Worm (Caenorhabditis elegans) whole organism, young adult: Measurements from ENCODE around the gene dct-15.
A peak's percentile ranks its signal among the peaks of the same experiment; 100 is the strongest.

Source experiments
- B0035.1 ChIP-seq: sonication (generic microtip); optimal IDR thresholded peaks from 2 replicates; lab custom pipeline; 2016; ENCODE audit warnings: missing genetic modification characterization, mild to moderate bottlenecking, missing compliant biosample characterization, missing genotype, missing genetic modification reagents
- F10E7.11 ChIP-seq: sonication (generic microtip); optimal IDR thresholded peaks from 2 replicates; lab custom pipeline; 2017; ENCODE audit warnings: mild to moderate bottlenecking, missing genetic modification characterization, moderate library complexity, missing compliant biosample characterization
- F22D6.2 ChIP-seq: sonication (generic microtip); optimal IDR thresholded peaks from 2 replicates; lab custom pipeline; 2016; ENCODE audit warnings: mild to moderate bottlenecking, missing genetic modification characterization, missing compliant biosample characterization
- F37B4.10 ChIP-seq: fragments of 200-800 bp; sonication (Bioruptor generic); IDR thresholded peaks from 2 replicates; pipeline ENCODE4 v1.3.6; 2022; ENCODE audit warnings: missing genetic modification characterization, missing compliant biosample characterization
- F55B11.4 ChIP-seq: sonication (generic microtip); optimal IDR thresholded peaks from 2 replicates; lab custom pipeline; 2016; ENCODE audit warnings: missing compliant biosample characterization, missing genetic modification characterization, borderline replicate concordance; ENCODE audit not compliant: insufficient read depth
- F57A8.1 ChIP-seq: fragments of 200-800 bp; sonication (Bioruptor generic); optimal IDR thresholded peaks from 2 replicates; lab custom pipeline; 2018; ENCODE audit warnings: mild to moderate bottlenecking, missing genetic modification characterization, moderate library complexity, missing compliant biosample characterization
- T07F8.4 ChIP-seq: sonication (generic microtip); optimal IDR thresholded peaks from 2 replicates; lab custom pipeline; 2016; ENCODE audit warnings: mild to moderate bottlenecking, missing genetic modification characterization, moderate library complexity, missing compliant biosample characterization
- Y53G8AR.9 ChIP-seq: fragments of 200-800 bp; sonication (Bioruptor generic); conservative IDR thresholded peaks from 2 replicates; pipeline ENCODE4 v1.3.6; 2022; ENCODE audit warnings: missing genetic modification reagents, missing genetic modification characterization, missing compliant biosample characterization
- Y67H2A.10 ChIP-seq: fragments of 200-800 bp; sonication (Bioruptor generic); conservative IDR thresholded peaks from 2 replicates; pipeline ENCODE4 v1.3.6; 2022; ENCODE audit warnings: missing genetic modification reagents, missing genetic modification characterization, missing compliant biosample characterization
- akir-1 ChIP-seq: fragments of 200-800 bp; sonication (Bioruptor generic); optimal IDR thresholded peaks from 2 replicates; lab custom pipeline; 2018; ENCODE audit warnings: mild to moderate bottlenecking, missing genetic modification characterization, moderate library complexity, missing compliant biosample characterization
- ama-1 ChIP-seq, 3 experiments: fragments of 150-350 bp in 1 of 3; sonication (generic microtip) in 2 of 3; optimal IDR thresholded peaks; 2 replicates each; lab custom pipeline; 2014 to 2018; ENCODE audit warnings: missing biosample characterization in 2 of 3, missing genetic modification characterization in 2 of 3, missing genetic modification reagents in 2 of 3
- athp-1 ChIP-seq: sonication (generic microtip); optimal IDR thresholded peaks from 2 replicates; lab custom pipeline; 2017; ENCODE audit warnings: mild to moderate bottlenecking, missing genetic modification characterization, missing compliant biosample characterization
- cebp-2 ChIP-seq: fragments of 200-800 bp; sonication (Bioruptor generic); IDR thresholded peaks from 2 replicates; pipeline ENCODE4 v1.3.6; 2022; ENCODE audit warnings: missing genetic modification characterization, missing compliant biosample characterization
- ceh-27 ChIP-seq: fragments of 200-800 bp; sonication (Bioruptor generic); optimal IDR thresholded peaks from 2 replicates; lab custom pipeline; 2018; ENCODE audit warnings: mild to moderate bottlenecking, missing genetic modification characterization, moderate library complexity, missing compliant biosample characterization
- ceh-58 ChIP-seq: fragments of 200-800 bp; sonication (Bioruptor generic); IDR thresholded peaks from 2 replicates; pipeline ENCODE4 v1.3.6; 2022; ENCODE audit warnings: missing genetic modification characterization, missing compliant biosample characterization
- egl-44 ChIP-seq: fragments of 200-800 bp; sonication (Bioruptor generic); IDR thresholded peaks from 2 replicates; pipeline ENCODE4 v1.3.6; 2022; ENCODE audit warnings: missing genetic modification reagents, missing genetic modification characterization, missing compliant biosample characterization
- ekl-4 ChIP-seq: fragments of 200-800 bp; sonication (Bioruptor generic); IDR thresholded peaks from 2 replicates; pipeline ENCODE4 v1.3.6; 2022; ENCODE audit warnings: missing genetic modification reagents, missing genetic modification characterization, missing compliant biosample characterization
- fkh-3 ChIP-seq: sonication (generic microtip); optimal IDR thresholded peaks from 2 replicates; lab custom pipeline; 2016; ENCODE audit warnings: mild to moderate bottlenecking, missing genetic modification characterization, missing compliant biosample characterization
- hsf-1 ChIP-seq: fragments of 200-800 bp; sonication (Bioruptor generic); IDR thresholded peaks from 2 replicates; pipeline ENCODE4 v1.3.6; 2022; ENCODE audit warnings: missing genetic modification reagents, missing genetic modification characterization, missing compliant biosample characterization
- lin-26 ChIP-seq: fragments of 200-800 bp; sonication (Bioruptor generic); IDR thresholded peaks from 2 replicates; pipeline ENCODE4 v1.3.6; 2022; ENCODE audit warnings: missing genetic modification reagents, missing genetic modification characterization, missing compliant biosample characterization
- lin-54 ChIP-seq: fragments of 200-800 bp; sonication (Bioruptor generic); optimal IDR thresholded peaks from 2 replicates; lab custom pipeline; 2018; ENCODE audit warnings: mild to moderate bottlenecking, missing genetic modification characterization, missing compliant biosample characterization
- lsl-1 ChIP-seq: fragments of 200-800 bp; sonication (Bioruptor generic); optimal IDR thresholded peaks from 2 replicates; lab custom pipeline; 2018; ENCODE audit warnings: mild to moderate bottlenecking, missing genetic modification characterization, moderate library complexity, missing compliant biosample characterization
- lsy-27 ChIP-seq: sonication (generic microtip); optimal IDR thresholded peaks from 2 replicates; lab custom pipeline; 2017; ENCODE audit warnings: missing genetic modification characterization, mild to moderate bottlenecking, missing compliant biosample characterization, antibody characterized with exemption, missing genotype, borderline replicate concordance; ENCODE audit not compliant: insufficient read depth
- madf-3 ChIP-seq: fragments of 200-800 bp; sonication (Bioruptor generic); IDR thresholded peaks from 2 replicates; pipeline ENCODE4 v1.3.6; 2022; ENCODE audit warnings: missing genetic modification reagents, missing genetic modification characterization, missing compliant biosample characterization
- madf-6 ChIP-seq: fragments of 200-800 bp; sonication (Bioruptor generic); IDR thresholded peaks from 2 replicates; pipeline ENCODE4 v1.3.6; 2022; ENCODE audit warnings: missing genetic modification reagents, missing genetic modification characterization, missing compliant biosample characterization
- madf-8 ChIP-seq: fragments of 200-800 bp; sonication (Bioruptor generic); conservative IDR thresholded peaks from 2 replicates; pipeline ENCODE4 v1.3.6; 2022; ENCODE audit warnings: missing genetic modification reagents, missing genetic modification characterization, missing compliant biosample characterization
- nhr-120 ChIP-seq: fragments of 200-800 bp; sonication (Bioruptor generic); IDR thresholded peaks from 2 replicates; pipeline ENCODE4 v1.3.6; 2022; ENCODE audit warnings: missing genetic modification characterization, missing compliant biosample characterization
- nhr-179 ChIP-seq: sonication (generic microtip); optimal IDR thresholded peaks from 2 replicates; lab custom pipeline; 2016; ENCODE audit warnings: mild to moderate bottlenecking, missing genetic modification characterization, missing compliant biosample characterization
- pbrm-1 ChIP-seq: fragments of 200-800 bp; sonication (Bioruptor generic); IDR thresholded peaks from 2 replicates; pipeline ENCODE4 v1.3.6; 2022; ENCODE audit warnings: missing genetic modification reagents, missing genetic modification characterization, missing compliant biosample characterization
- pha-4 ChIP-seq: fragments of 150-350 bp; sonication (generic microtip); optimal IDR thresholded peaks from 2 replicates; lab custom pipeline; 2014; ENCODE audit warnings: missing biosample characterization, missing genetic modification reagents, missing genetic modification characterization
- rec-8 ChIP-seq, 2 experiments: sonication (generic microtip); optimal IDR thresholded peaks; 2 replicates each; lab custom pipeline; 2016; ENCODE audit warnings: mild to moderate bottlenecking in 2 of 2, missing genetic modification characterization in 2 of 2, missing genetic modification reagents in 2 of 2, missing genotype in 2 of 2, missing biosample characterization in 1 of 2, missing compliant biosample characterization in 1 of 2, moderate library complexity in 1 of 2
- repo-1 ChIP-seq: sonication (generic microtip); optimal IDR thresholded peaks from 2 replicates; lab custom pipeline; 2017; ENCODE audit warnings: mild to moderate bottlenecking, missing genetic modification characterization, missing compliant biosample characterization
- snpc-1.1 ChIP-seq: sonication (generic microtip); optimal IDR thresholded peaks from 2 replicates; lab custom pipeline; 2017; ENCODE audit warnings: missing genetic modification characterization, mild to moderate bottlenecking, missing compliant biosample characterization, antibody characterized with exemption, moderate library complexity, missing genotype, missing genetic modification reagents; ENCODE audit not compliant: insufficient read depth
- snpc-3.4 ChIP-seq: sonication (generic microtip); optimal IDR thresholded peaks from 2 replicates; lab custom pipeline; 2017; ENCODE audit warnings: missing genetic modification characterization, mild to moderate bottlenecking, missing compliant biosample characterization, antibody characterized with exemption, moderate library complexity, missing genotype, missing genetic modification reagents
- somi-1 ChIP-seq: fragments of 200-800 bp; sonication (Bioruptor generic); optimal IDR thresholded peaks from 2 replicates; lab custom pipeline; 2018; ENCODE audit warnings: mild to moderate bottlenecking, missing genetic modification characterization, missing compliant biosample characterization
- unc-130 ChIP-seq: sonication (generic microtip); optimal IDR thresholded peaks from 2 replicates; lab custom pipeline; 2016; ENCODE audit warnings: missing genetic modification reagents, missing genetic modification characterization, missing compliant biosample characterization
- unc-62 ChIP-seq: fragments of 150-350 bp; optimal IDR thresholded peaks from 2 replicates; lab custom pipeline; 2014; ENCODE audit warnings: missing biosample characterization, missing genetic modification reagents, missing genetic modification characterization
- xnd-1 ChIP-seq: sonication (generic microtip); optimal IDR thresholded peaks from 2 replicates; lab custom pipeline; 2016; ENCODE audit warnings: missing genotype, missing genetic modification reagents, missing genetic modification characterization, missing compliant biosample characterization
- zfh-2 ChIP-seq: fragments of 200-800 bp; sonication (Bioruptor generic); conservative IDR thresholded peaks from 2 replicates; pipeline ENCODE4 v1.3.6; 2022; ENCODE audit warnings: missing genetic modification reagents, missing genetic modification characterization, missing compliant biosample characterization
- ztf-3 ChIP-seq: fragments of 200-800 bp; sonication (Bioruptor generic); optimal IDR thresholded peaks from 2 replicates; lab custom pipeline; 2018; ENCODE audit warnings: mild to moderate bottlenecking, missing genetic modification characterization, missing compliant biosample characterization

dct-15 gene

ce11 chrIV:9824480-9824879 is 13.9 kb upstream of the dct-15 start, which contains the start of gene catp-6:
Gene catp-6 (minus strand): TSS chrIV:9824580.
- TF ChIP-seq Y53G8AR.9 (GFP tag; lab: Robert Waterston, UW) (no peak), T07F8.4 (tag; lab: Kevin White, UChicago) (no peak), cebp-2 (GFP tag; lab: Robert Waterston, UW) (no peak), madf-3 (GFP tag; lab: Robert Waterston, UW) (no peak), egl-44 (no peak), lsl-1 (GFP tag; lab: Kevin White, UChicago) (no peak), athp-1 (tag; lab: Kevin White, UChicago) (no peak), ceh-27 (GFP tag; lab: Kevin White, UChicago) (no peak), nhr-120 (no peak), somi-1 (GFP tag; lab: Kevin White, UChicago) (no peak), snpc-3.4 (tag; lab: Kevin White, UChicago) (no peak), B0035.1 (tag; lab: Kevin White, UChicago) (no peak), madf-6 (no peak), pha-4 (tag; lab: Kevin White, UChicago) (no peak), F55B11.4 (no peak), unc-130 (GFP tag; lab: Kevin White, UChicago) (no peak), ama-1 (optimal IDR thresholded peaks at IDR 0.05; lab: Kevin White, UChicago) (no peak), ama-1 (GFP tag; optimal IDR thresholded peaks at IDR 0.05; lab: Kevin White, UChicago) (no peak)
- TF ChIP-seq, all 124 proteins: peak for 0

- TF ChIP-seq madf-8 (GFP tag; lab: Robert Waterston, UW) (0 out of 2 replicates have a peak, but pooled peaks have one; percentile 16), zfh-2 (GFP tag; lab: Robert Waterston, UW) (peak; percentile 65), F37B4.10 (GFP tag; lab: Robert Waterston, UW) (0 out of 2 replicates have a peak, but pooled peaks have one; percentile 51), egl-44 (no peak), repo-1 (tag; lab: Kevin White, UChicago) (no peak), F57A8.1 (GFP tag; lab: Kevin White, UChicago) (no peak)
- TF ChIP-seq, all 124 proteins: peak for 3
These were observed 12.1 kb upstream of the dct-15 start for ce11 chrIV:9822585-9822984.

DNA sequence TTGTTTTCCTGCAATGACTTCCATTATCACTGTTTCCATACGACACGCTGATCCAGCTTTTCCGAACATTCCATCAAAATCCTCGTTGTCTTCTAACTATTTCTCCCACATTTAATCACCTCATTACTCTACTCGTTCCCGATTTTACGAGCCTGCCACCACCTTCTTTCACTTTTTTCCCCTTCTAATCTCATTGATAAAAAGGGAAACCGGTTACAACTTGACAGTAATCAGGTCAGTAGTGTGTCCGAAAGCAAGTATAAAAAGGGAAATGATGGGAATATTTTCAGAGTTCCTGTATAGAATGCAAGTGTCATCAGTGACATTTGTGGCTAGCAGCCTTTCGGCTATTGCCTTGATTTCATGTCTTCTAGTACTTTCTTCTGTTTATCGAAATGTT is 11.1 kb upstream of the dct-15 start, which contains the start of gene col-123:
TSS of gene col-123 (plus strand) at position 301 of the 400 bp plus-strand sequence.
- no peak for TF ChIP-seq F10E7.11 (tag; lab: Kevin White, UChicago)
- TF ChIP-seq snpc-1.1: no peak
- TF ChIP-seq unc-62 (GFP tag; lab: Kevin White, UChicago): no peak
- no peak for TF ChIP-seq lin-54 (GFP tag; lab: Kevin White, UChicago)
- TF ChIP-seq F37B4.10 (GFP tag; lab: Robert Waterston, UW): no peak
- no peak for TF ChIP-seq ztf-3
- no peak for TF ChIP-seq F22D6.2 (tag; lab: Kevin White, UChicago)
- no peak for TF ChIP-seq fkh-3
- TF ChIP-seq nhr-179: no peak
- no peak for TF ChIP-seq ceh-58 (GFP tag; lab: Robert Waterston, UW)
- no peak for TF ChIP-seq xnd-1 (tag; lab: Kevin White, UChicago)
- TF ChIP-seq lsy-27 (tag; lab: Kevin White, UChicago): no peak
- TF ChIP-seq T07F8.4 (tag; lab: Kevin White, UChicago): no peak
- no peak for TF ChIP-seq pbrm-1 (GFP tag; lab: Robert Waterston, UW)
- no peak for TF ChIP-seq rec-8 (tag; optimal IDR thresholded peaks at IDR 0.05; lab: Kevin White, UChicago)
- no peak for TF ChIP-seq akir-1 (GFP tag; lab: Kevin White, UChicago)
- TF ChIP-seq ekl-4 (GFP tag; lab: Robert Waterston, UW): no peak
- TF ChIP-seq Y67H2A.10 (GFP tag; lab: Robert Waterston, UW): no peak
- no peak for TF ChIP-seq hsf-1 (GFP tag; lab: Robert Waterston, UW)
- TF ChIP-seq lin-26: no peak
